Fruit fly (Drosophila melanogaster): ENCODE measurements around the gene CG44037.
A peak's percentile ranks its signal among the peaks of the same experiment; 100 is the strongest.

The CG44037 gene

DNA sequence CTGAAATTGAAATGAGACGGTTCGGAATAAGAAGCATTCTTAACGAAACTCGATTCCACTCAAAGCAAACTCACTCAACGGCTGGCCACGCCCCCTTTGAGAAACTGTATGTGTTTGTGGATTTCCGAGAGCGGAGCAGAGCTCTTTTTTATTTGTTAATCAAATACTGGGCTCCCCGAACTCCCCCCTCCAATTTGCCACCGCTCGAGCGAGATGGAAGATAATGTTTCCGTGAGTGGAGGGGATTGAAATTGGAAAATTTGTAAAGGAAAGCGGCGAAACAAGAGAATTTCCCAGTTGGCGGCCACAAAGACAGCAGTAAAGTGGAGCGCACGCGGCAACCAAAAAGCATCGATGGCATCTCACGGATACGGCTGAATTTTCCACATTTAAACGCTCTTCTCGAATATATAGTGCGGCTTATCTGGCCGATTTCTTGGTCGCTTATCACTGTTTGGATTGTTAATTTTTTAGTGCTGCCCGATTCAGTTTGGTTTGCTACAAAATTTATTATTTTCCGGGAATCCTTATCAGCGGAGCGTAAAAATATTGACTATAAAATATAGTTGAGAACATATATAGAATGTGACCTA lies 14.0 kb upstream of the CG44037 start:
- TF ChIP-seq CrebA (GFP tag; optimal IDR thresholded peaks at IDR 0.05; ENCODE audit: borderline replicate concordance) (no peak), psq (GFP tag; optimal IDR thresholded peaks at IDR 0.05) (no peak), Hr83 (GFP tag; optimal IDR thresholded peaks at IDR 0.05; ENCODE audit: poor library complexity, severe bottlenecking) (no peak), tai (GFP tag; optimal IDR thresholded peaks at IDR 0.05) (no peak), Dif (GFP tag; optimal IDR thresholded peaks at IDR 0.05; ENCODE audit: partially characterized antibody) (peak; percentile 4), OdsH (GFP tag; optimal IDR thresholded peaks at IDR 0.05) (no peak), Rel (GFP tag; optimal IDR thresholded peaks at IDR 0.05) (no peak), Rel (tag; optimal IDR thresholded peaks at IDR 0.05) (no peak), ey (GFP tag; optimal IDR thresholded peaks at IDR 0.05) (no peak), Hr78 (GFP tag; optimal IDR thresholded peaks at IDR 0.05) (no peak), Mio (GFP tag; optimal IDR thresholded peaks at IDR 0.05) (no peak), dmrt93B (GFP tag; optimal IDR thresholded peaks at IDR 0.05) (no peak), brk (GFP tag; optimal IDR thresholded peaks at IDR 0.05) (no peak), GATAd (GFP tag; optimal IDR thresholded peaks at IDR 0.05) (no peak), Dfd (GFP tag; optimal IDR thresholded peaks at IDR 0.05) (no peak), Sp1 (GFP tag; optimal IDR thresholded peaks at IDR 0.05) (no peak), Myc (optimal IDR thresholded peaks at IDR 0.05) (no peak), dl (GFP tag; optimal IDR thresholded peaks at IDR 0.05; ENCODE audit: insufficient read depth in 1 of 2, partially characterized antibody in 2 of 2) (peak in 1 of 2 experiments; percentile 41), HLH106 (tag; optimal IDR thresholded peaks at IDR 0.05) (no peak)

DNA sequence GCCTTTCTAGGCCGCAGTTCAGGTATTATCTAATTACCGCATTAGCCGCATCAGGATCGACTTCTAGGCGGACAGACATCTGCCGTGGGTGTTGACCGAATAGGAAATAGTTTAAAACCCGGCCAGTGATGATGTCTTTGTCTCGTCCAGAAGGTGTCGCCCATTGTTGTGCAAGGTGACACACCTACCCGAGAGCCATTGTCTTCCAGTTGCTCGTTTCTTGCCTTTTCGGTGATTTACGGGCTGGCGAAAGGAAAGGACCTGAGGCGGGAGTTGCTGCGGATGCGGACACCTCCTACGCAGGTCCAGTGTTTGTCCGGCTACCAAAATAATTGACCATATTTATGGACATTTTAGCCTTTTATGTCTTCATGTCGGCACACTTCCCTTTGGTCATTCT lies 10.3 kb upstream of the CG44037 start:
- TF ChIP-seq ey (GFP tag; optimal IDR thresholded peaks at IDR 0.05) = no peak
- TF ChIP-seq lola (GFP tag; optimal IDR thresholded peaks at IDR 0.05) = no peak
- TF ChIP-seq sage (GFP tag; optimal IDR thresholded peaks at IDR 0.05) = no peak
- TF ChIP-seq dl (GFP tag; optimal IDR thresholded peaks at IDR 0.05; ENCODE audit: insufficient read depth in 1 of 2, partially characterized antibody in 2 of 2) = no peak
- TF ChIP-seq tai (GFP tag; optimal IDR thresholded peaks at IDR 0.05) = no peak
- TF ChIP-seq usp (GFP tag; optimal IDR thresholded peaks at IDR 0.05) = no peak
- TF ChIP-seq CG32264 (GFP tag; optimal IDR thresholded peaks at IDR 0.05) = no peak

DNA sequence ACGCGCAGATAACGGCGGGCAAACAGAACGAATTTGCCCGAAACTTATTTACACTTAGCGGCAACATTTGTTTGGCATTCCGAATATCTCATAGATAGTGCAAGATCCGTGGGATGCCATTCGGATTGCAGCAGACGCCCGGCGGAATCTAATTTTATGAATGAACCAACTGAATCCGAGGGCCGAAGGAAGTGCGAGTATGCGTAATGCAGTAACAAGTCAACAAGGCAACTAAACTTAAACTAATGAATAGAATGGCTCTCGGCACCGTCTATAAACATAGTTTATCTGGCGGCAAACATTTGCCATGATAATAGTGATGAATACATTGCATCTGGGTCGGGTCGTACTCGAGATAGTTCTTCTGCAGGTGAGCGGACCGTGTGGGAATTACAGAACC lies 8.3 kb upstream of the CG44037 start:
- no peak for TF ChIP-seq pan (optimal IDR thresholded peaks at IDR 0.05)
- TF ChIP-seq foxo (GFP tag; optimal IDR thresholded peaks at IDR 0.05) = no peak
- TF ChIP-seq Dfd (GFP tag; optimal IDR thresholded peaks at IDR 0.05) = no peak
- TF ChIP-seq jim (GFP tag; optimal IDR thresholded peaks at IDR 0.05) = no peak

DNA sequence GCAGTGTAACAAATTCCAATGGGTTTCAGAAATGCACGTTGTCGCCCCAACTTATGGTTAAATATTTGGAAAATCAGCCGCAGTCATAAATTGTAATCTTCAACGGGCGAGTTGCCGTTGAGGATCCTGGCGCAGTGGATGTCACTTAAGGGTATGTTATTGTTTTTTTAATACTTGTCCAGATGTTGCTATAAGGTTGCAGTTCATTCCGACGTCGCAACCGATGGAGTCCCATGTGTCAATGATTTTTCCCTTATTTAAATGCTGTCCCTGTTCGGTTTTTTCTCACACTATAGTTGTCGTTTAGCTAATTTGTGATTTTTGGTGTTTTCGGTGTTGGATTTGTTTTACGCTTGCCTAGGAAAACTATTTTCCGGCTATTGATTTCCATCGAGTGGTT lies 7.0 kb upstream of the CG44037 start:
- TF ChIP-seq rgr (GFP tag; optimal IDR thresholded peaks at IDR 0.05) = no peak
- no peak for TF ChIP-seq h (GFP tag; optimal IDR thresholded peaks at IDR 0.05)
- TF ChIP-seq dsf (GFP tag; optimal IDR thresholded peaks at IDR 0.05; ENCODE audit: borderline replicate concordance) = no peak
- TF ChIP-seq Hr83 (GFP tag; optimal IDR thresholded peaks at IDR 0.05; ENCODE audit: poor library complexity, severe bottlenecking) = no peak
- TF ChIP-seq ey (GFP tag; optimal IDR thresholded peaks at IDR 0.05) = no peak
- TF ChIP-seq N (GFP tag; optimal IDR thresholded peaks at IDR 0.05) = no peak
- no peak for TF ChIP-seq Dif (GFP tag; optimal IDR thresholded peaks at IDR 0.05; ENCODE audit: partially characterized antibody)
- no peak for TF ChIP-seq usp (GFP tag; optimal IDR thresholded peaks at IDR 0.05)
- no peak for TF ChIP-seq br (GFP tag; optimal IDR thresholded peaks at IDR 0.05)
- no peak for TF ChIP-seq Dfd (GFP tag; optimal IDR thresholded peaks at IDR 0.05)
- TF ChIP-seq Abd-B (GFP tag; optimal IDR thresholded peaks at IDR 0.05) = no peak
- no peak for TF ChIP-seq Mio (GFP tag; optimal IDR thresholded peaks at IDR 0.05)
- no peak for TF ChIP-seq tai (GFP tag; optimal IDR thresholded peaks at IDR 0.05)
- no peak for TF ChIP-seq dmrt93B (GFP tag; optimal IDR thresholded peaks at IDR 0.05)
- TF ChIP-seq dl (GFP tag; optimal IDR thresholded peaks at IDR 0.05; ENCODE audit: insufficient read depth in 1 of 2, partially characterized antibody in 2 of 2) = no peak

DNA sequence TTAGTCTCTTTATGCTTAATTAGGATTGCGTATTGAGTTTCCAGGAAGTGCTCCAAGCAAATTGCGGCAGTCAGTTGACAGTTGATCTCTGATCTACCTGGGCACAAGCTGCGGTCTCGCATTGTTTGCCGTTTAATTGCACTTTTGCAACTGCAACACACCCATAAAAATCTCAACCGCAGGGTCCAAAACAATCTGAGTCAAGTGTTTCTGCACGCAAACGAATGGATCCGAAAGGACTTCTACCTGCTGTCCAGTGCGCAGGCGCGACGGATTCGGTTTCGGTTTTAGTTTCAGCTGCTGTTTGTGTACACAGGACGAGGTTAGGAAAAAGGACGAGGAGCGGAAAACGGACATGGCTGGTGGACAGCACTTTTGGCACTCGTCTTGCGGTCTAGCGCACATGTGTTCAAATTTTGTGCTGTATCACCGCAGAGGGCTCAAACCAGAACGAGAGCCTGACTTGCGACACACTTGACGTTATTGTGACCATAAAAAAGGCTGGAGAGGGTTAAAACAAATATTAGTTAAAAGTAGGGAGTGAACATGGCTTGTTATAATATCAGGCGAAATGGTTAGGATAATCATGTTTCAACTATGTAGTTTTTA lies 6.0 kb upstream of the CG44037 start:
- TF ChIP-seq ey (GFP tag; optimal IDR thresholded peaks at IDR 0.05) (no peak), Hr78 (GFP tag; optimal IDR thresholded peaks at IDR 0.05) (no peak), brk (GFP tag; optimal IDR thresholded peaks at IDR 0.05) (no peak), OdsH (GFP tag; optimal IDR thresholded peaks at IDR 0.05) (no peak), woc (GFP tag; optimal IDR thresholded peaks at IDR 0.05) (no peak), sage (GFP tag; optimal IDR thresholded peaks at IDR 0.05) (no peak)
